Worm (Caenorhabditis elegans) whole organism, L4 larva: ENCODE data around the gene srh-192.
"Not testable (repeated sequence)": the region's sequence is repeated elsewhere in the genome, so short reads cannot be mapped to it uniquely, and the experiment has no call there.

ENCODE experiments used
- F49E8.2 ChIP-seq: sonication (generic microtip); optimal IDR thresholded peaks from 2 replicates; lab custom pipeline; 2016; ENCODE audit warnings: missing compliant biosample characterization, mild to moderate bottlenecking, missing genetic modification characterization, borderline replicate concordance
- Y48G9A.11 ChIP-seq: fragments of 200-800 bp; sonication (Bioruptor generic); IDR thresholded peaks from 2 replicates; pipeline ENCODE4 v1.3.6; 2022; ENCODE audit warnings: missing genetic modification reagents, missing genetic modification characterization, missing compliant biosample characterization
- aha-1 ChIP-seq: fragments of 150-350 bp; peaks from one replicate; lab custom pipeline; 2014; ENCODE audit warnings: missing biosample characterization, missing genetic modification characterization
- ama-1 ChIP-seq: fragments of 150-350 bp; optimal IDR thresholded peaks from 2 replicates; lab custom pipeline; 2014; ENCODE audit warnings: inconsistent platforms, mixed read lengths
- ceh-44 ChIP-seq: fragments of 200-800 bp; sonication (Bioruptor generic); IDR thresholded peaks from 2 replicates; pipeline ENCODE4 v1.3.6; 2022; ENCODE audit warnings: missing genetic modification reagents, missing genetic modification characterization, missing compliant biosample characterization
- daf-16 ChIP-seq, 3 experiments: sonication (generic microtip); optimal IDR thresholded peaks; 2 replicates each; lab custom pipeline; 2016 to 2017; ENCODE audit warnings: missing genetic modification characterization in 3 of 3, missing genetic modification reagents in 3 of 3, mild to moderate bottlenecking in 2 of 3, missing compliant biosample characterization in 2 of 3, missing biosample characterization in 1 of 3, moderate library complexity in 1 of 3
- daf-19 ChIP-seq: fragments of 200-800 bp; sonication (Bioruptor generic); conservative IDR thresholded peaks from 2 replicates; pipeline ENCODE4 v1.3.6; 2022; ENCODE audit warnings: missing genetic modification characterization, missing compliant biosample characterization
- dpl-1 ChIP-seq: fragments of 150-350 bp; optimal IDR thresholded peaks from 2 replicates; lab custom pipeline; 2014; ENCODE audit warnings: missing biosample characterization, missing genetic modification reagents, missing genetic modification characterization
- fkh-10 ChIP-seq: fragments of 150-350 bp; optimal IDR thresholded peaks from 2 replicates; lab custom pipeline; 2014; ENCODE audit warnings: missing biosample characterization, missing genetic modification reagents, missing genetic modification characterization
- fos-1 ChIP-seq: fragments of 150-350 bp; optimal IDR thresholded peaks from 2 replicates; lab custom pipeline; 2014; ENCODE audit warnings: missing biosample characterization, missing genetic modification characterization
- lin-29 ChIP-seq: fragments of 200-800 bp; sonication (Bioruptor generic); IDR thresholded peaks from 2 replicates; pipeline ENCODE4 v1.3.6; 2022; ENCODE audit warnings: missing genetic modification reagents, missing genetic modification characterization, missing compliant biosample characterization
- mdl-1 ChIP-seq, 2 experiments: fragments of 150-350 bp in 1 of 2; sonication (generic microtip) in 1 of 2; optimal IDR thresholded peaks; 2 replicates each; lab custom pipeline; 2014 to 2017; ENCODE audit warnings: missing biosample characterization in 2 of 2, missing genetic modification characterization in 2 of 2
- mxl-2 ChIP-seq: fragments of 200-800 bp; sonication (Bioruptor generic); conservative IDR thresholded peaks from 2 replicates; pipeline ENCODE4 v1.3.6; 2022; ENCODE audit warnings: missing genetic modification reagents, missing genetic modification characterization, missing compliant biosample characterization
- nhr-10 ChIP-seq: fragments of 150-350 bp; optimal IDR thresholded peaks from 2 replicates; lab custom pipeline; 2014; ENCODE audit warnings: missing biosample characterization, missing genetic modification characterization
- nhr-41 ChIP-seq: fragments of 200-800 bp; sonication (Bioruptor generic); IDR thresholded peaks from 2 replicates; pipeline ENCODE4 v1.3.6; 2022; ENCODE audit warnings: missing genetic modification reagents, missing genetic modification characterization, missing compliant biosample characterization
- set-16 ChIP-seq: fragments of 200-800 bp; sonication (Bioruptor generic); IDR thresholded peaks from 2 replicates; pipeline ENCODE4 v1.3.6; 2022; ENCODE audit warnings: missing genetic modification reagents, missing genetic modification characterization, missing compliant biosample characterization
- spr-1 ChIP-seq: sonication (generic microtip); optimal IDR thresholded peaks from 2 replicates; lab custom pipeline; 2016; ENCODE audit warnings: mild to moderate bottlenecking, missing genetic modification characterization, missing compliant biosample characterization
- unc-39 ChIP-seq: sonication (generic microtip); optimal IDR thresholded peaks from 2 replicates; lab custom pipeline; 2017; ENCODE audit warnings: missing biosample characterization, missing genetic modification characterization
- unc-62 ChIP-seq, 3 experiments: fragments of 150-350 bp in 1 of 3; sonication (generic microtip); optimal IDR thresholded peaks in 2 of 3; peaks in 1 of 3; 1 replicate in 1 of 3; 2 replicates in 2 of 3; lab custom pipeline; 2014 to 2017; ENCODE audit warnings: missing biosample characterization in 3 of 3, missing genetic modification characterization in 3 of 3, missing genetic modification reagents in 3 of 3, missing genotype in 1 of 3
- vab-7 ChIP-seq: fragments of 200-800 bp; sonication (Bioruptor generic); IDR thresholded peaks from 2 replicates; pipeline ENCODE4 v1.3.6; 2022; ENCODE audit warnings: missing genetic modification reagents, missing genetic modification characterization, missing compliant biosample characterization
- zip-11 ChIP-seq: fragments of 200-800 bp; sonication (Bioruptor generic); IDR thresholded peaks from 2 replicates; pipeline ENCODE4 v1.3.6; 2022; ENCODE audit warnings: missing genetic modification characterization, missing compliant biosample characterization

Gene srh-192

DNA sequence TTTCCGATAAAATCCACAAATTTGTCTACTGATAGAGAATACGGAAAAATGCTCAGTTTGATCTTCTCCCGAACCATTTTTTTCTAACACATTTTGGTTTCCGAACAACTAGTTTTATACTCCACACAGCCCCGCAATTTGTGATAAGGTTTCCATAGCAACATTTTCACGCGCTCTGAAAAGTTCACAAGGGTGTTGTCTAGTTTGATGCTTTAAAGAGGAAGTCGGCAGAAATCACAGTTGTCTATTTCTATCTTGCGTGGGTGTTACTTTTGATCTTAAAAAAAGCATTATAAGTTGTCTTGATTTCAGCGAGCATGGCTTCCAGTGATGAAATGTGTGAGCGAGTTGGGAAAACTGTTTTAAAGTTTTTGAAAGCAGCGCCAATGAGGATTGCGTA lies 15.2 kb downstream of the srh-192 start, which contains the start of gene ZC132.3 (continued):
- TF ChIP-seq lin-29 (no peak), nhr-10 (tag; lab: Kevin White, UChicago) (no peak)

DNA sequence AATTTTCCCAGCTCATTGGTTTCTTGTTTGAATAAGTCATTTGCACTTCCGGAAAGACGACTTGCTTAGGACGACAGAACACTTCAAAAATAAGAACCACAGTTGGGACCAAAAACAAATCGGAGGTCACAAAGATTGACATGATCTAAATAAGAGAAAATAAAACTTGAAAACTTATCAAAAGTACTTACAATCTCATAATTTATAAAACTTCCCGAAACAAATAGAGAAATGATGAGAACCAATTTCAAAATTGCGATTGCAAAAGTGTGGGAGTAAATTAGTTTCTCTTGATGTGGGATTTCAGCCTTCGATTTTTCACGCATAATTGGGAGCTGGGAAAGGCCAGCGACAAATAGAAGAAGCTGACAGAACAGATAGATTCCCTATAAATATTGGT lies 16.4 kb downstream of the srh-192 start, which contains the start of gene ZC132.11:
Gene ZC132.11, minus strand, starts transcription at position 101 of the 400 bp plus-strand sequence.
- TF ChIP-seq fos-1, result no peak
- TF ChIP-seq lin-29, result no peak
- no peak for TF ChIP-seq daf-19 (GFP tag; lab: Robert Waterston, UW)
- no peak for TF ChIP-seq fkh-10 (GFP tag; lab: Kevin White, UChicago)
- no peak for TF ChIP-seq ama-1 (lab: Kevin White, UChicago)

DNA sequence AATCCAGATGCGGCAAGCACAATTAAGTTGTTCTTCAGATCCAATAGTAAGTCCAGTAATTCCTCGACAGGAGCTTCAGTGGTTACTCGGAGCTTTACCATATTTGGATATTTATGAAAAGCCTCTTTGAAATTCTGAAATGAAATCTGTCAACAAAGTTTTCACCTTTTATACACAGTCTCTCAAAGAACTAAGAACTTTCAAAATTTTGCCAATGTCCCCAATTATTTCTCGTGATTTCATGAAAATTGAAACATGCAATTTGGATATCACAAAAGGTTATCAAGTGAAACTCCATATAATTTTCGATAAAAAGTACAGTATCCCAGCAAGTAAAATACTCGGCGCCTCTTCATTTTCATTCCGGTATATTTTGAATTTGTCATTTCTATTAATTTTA lies 19.0 kb downstream of the srh-192 start, which contains the start of gene F47D2.11:
Gene F47D2.11, minus strand, starts transcription at position 101 of the 400 bp plus-strand sequence.
- TF ChIP-seq unc-62 (GFP tag; optimal IDR thresholded peaks at IDR 0.05 in 1 of 2; lab: Kevin White, UChicago) (peak in 1 of 2 experiments; percentile 14), unc-62 (tag; optimal IDR thresholded peaks at IDR 0.05; lab: Kevin White, UChicago) (no peak), daf-16 (GFP tag; optimal IDR thresholded peaks at IDR 0.05; lab: Kevin White, UChicago) (no peak), daf-16 (tag; optimal IDR thresholded peaks at IDR 0.05; lab: Kevin White, UChicago) (no peak)

DNA sequence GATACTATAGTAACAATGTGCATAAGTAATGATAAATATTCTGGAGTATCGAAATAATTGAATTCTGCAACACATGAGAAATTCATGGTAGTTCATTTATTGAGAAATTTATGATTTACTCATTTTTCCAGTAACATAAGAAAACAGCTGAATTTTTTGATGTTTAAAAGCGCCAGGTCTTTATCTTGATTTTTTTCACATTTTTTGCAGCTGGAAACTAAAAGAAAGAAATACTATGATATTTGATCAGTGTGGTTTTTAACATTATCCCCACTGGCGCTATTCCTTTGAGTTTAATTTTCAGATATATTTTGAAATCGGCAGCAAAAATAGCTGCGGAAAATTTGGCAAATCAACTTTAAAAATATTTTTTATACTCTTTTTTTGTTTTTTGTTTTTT lies 21.5 kb downstream of the srh-192 start, which contains the start of gene srh-194:
Gene srh-194, minus strand, starts transcription at position 101 of the 400 bp plus-strand sequence.
- TF ChIP-seq unc-39 (tag; lab: Kevin White, UChicago); Y48G9A.11 (GFP tag; lab: Robert Waterston, UW); nhr-41 (GFP tag; lab: Robert Waterston, UW): not testable (repeated sequence)

DNA sequence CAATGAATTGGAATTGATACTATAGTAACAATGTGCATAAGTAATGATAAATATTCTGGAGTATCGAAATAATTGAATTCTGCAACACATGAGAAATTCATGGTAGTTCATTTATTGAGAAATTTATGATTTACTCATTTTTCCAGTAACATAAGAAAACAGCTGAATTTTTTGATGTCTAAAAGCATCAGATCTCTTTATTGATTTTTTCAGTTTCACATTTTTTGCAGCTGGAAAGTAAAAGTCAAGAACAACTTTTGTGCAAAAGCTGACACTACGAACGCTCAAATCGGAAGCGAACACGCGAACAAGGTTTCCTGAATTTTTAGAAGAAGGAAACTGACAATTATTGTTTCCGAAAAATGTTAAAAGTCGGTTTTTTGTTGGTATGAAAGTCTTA lies 24.9 kb downstream of the srh-192 start, which contains the start of gene srh-193:
Gene srh-193, minus strand, starts transcription at position 101 of the 400 bp plus-strand sequence.
- TF ChIP-seq aha-1, result peak; percentile 0

DNA sequence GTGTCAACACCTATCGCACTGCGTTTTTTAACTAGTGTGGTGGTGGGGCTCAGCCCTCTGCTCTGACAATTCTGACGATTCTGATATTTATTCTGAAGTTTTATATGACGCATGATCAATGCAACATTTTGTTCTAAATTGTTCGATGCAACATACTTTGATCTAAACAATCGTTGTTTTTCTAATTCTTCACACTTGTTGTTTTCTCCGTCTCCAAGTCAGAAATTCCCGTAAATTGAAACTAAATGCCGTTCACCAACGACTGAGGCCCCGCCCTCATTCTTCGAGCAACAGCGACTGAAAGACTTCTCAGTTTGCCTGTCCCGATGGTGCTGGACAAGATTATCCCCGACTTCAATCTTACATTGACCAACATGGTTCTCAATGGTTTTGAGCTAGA lies 30.2 kb downstream of the srh-192 start, which contains the start of gene srt-19:
Gene srt-19, plus strand, starts transcription at position 301 of the 400 bp plus-strand sequence.
- not testable (repeated sequence) for TF ChIP-seq F49E8.2 (tag; lab: Kevin White, UChicago); vab-7 (GFP tag; lab: Robert Waterston, UW); dpl-1 (GFP tag; lab: Kevin White, UChicago)

DNA sequence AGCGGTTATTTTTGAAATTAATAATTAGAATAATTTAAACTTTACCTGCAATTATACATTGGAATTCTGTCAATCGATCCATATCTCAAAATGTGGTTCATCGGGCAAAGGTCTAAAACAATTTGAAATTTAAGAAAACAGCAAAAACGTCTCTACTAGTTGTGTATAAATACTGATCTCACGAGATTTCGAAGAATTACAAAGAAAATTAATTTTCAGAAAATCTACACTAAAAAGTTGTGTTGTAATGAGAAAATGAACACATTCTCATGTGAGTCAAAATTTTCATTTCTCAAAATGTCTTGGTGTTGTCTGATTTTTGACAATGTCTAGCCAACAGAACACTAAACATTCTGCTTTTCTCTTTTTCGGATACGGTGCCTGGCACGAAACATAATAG lies 33.3 kb downstream of the srh-192 start, which contains the start of gene srt-37:
Gene srt-37, minus strand, starts transcription at position 101 of the 400 bp plus-strand sequence.
- TF ChIP-seq mdl-1 (tag; optimal IDR thresholded peaks at IDR 0.05; lab: Kevin White, UChicago); daf-19 (GFP tag; lab: Robert Waterston, UW); dpl-1 (GFP tag; lab: Kevin White, UChicago): not testable (repeated sequence)

DNA sequence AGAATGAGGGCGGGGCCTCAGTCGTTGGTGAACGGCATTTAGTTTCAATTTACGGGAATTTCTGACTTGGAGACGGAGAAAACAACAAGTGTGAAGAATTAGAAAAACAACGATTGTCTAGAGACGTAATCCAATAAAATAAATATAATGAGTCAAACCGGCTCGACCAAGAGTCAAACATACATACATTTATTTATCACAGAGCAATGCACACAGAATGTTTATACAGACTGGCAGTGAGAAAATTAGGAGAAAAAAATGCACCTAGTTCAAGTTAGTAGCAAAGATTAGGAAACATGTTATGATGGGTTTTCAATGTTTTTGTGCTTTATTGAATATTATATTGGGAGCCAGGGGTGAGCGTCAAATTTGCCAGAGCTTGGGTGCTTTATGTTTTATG lies 36.2 kb downstream of the srh-192 start, which contains the start of gene srt-20:
Gene srt-20, minus strand, starts transcription at position 101 of the 400 bp plus-strand sequence.
- not testable (repeated sequence) for TF ChIP-seq nhr-41, set-16, mxl-2 (GFP tag; lab: Robert Waterston, UW)

DNA sequence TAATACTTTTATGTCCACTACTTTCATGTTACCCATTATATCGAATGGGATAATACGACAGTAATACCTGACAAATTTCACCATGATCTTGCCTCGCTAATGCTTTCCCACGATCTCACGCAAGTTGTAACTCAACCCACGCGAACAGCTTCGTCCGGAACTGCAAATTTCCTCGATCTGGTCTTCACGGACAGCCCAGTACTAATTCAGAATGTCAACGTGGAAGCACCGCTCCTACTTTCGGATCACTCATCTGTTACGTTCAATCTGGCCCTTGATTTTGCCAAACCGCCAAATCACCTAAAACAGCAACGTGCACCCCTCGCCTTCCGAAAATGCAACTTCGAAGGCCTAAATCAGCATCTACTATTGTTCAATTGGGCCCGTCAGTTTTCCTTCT lies 41.6 kb downstream of the srh-192 start:
- TF ChIP-seq spr-1 (tag; lab: Kevin White, UChicago), result no peak
- TF ChIP-seq ceh-44 (GFP tag; lab: Robert Waterston, UW), result no peak
- peak in 1 of 2 experiments; percentile 91 for TF ChIP-seq unc-62 (GFP tag; optimal IDR thresholded peaks at IDR 0.05 in 1 of 2; lab: Kevin White, UChicago)
- no peak for TF ChIP-seq unc-62 (tag; optimal IDR thresholded peaks at IDR 0.05; lab: Kevin White, UChicago)
- peak; percentile 40 for TF ChIP-seq aha-1
- no peak for TF ChIP-seq zip-11 (GFP tag; lab: Robert Waterston, UW)
